Worm (Caenorhabditis elegans) whole organism, mixed stage, embryonic: ENCODE data around the gene F54H12.4.

Experiments used
- nhr-12 ChIP-seq: fragments of 150-350 bp; optimal IDR thresholded peaks from 2 replicates; lab custom pipeline; 2014; ENCODE audit warnings: missing biosample characterization, missing genetic modification characterization
- snpc-4 ChIP-seq: fragments of 150-350 bp; optimal IDR thresholded peaks from 2 replicates; lab custom pipeline; 2014; ENCODE audit warnings: missing biosample characterization, missing genetic modification characterization

- no peak for TF ChIP-seq snpc-4 (tag; lab: Kevin White, UChicago)
- no peak for TF ChIP-seq nhr-12
Observed at ce11 chrIII:7958085-7958484, 4.5 kb downstream of the F54H12.4 start, which contains the start of gene C29E4.11.
